Worm (Caenorhabditis elegans) whole organism, mixed stage, embryonic: Measurements from ENCODE around the gene mdt-22.

Experiments used
- M03D4.4 ChIP-seq: sonication (generic microtip); optimal IDR thresholded peaks from 2 replicates; lab custom pipeline; 2017; ENCODE audit warnings: mild to moderate bottlenecking, missing genetic modification characterization, missing compliant biosample characterization
- bed-3 ChIP-seq: fragments of 200-800 bp; sonication (Bioruptor generic); optimal IDR thresholded peaks from 3 replicates; lab custom pipeline; 2018; ENCODE audit warnings: mild to moderate bottlenecking, missing genetic modification characterization, moderate library complexity, missing compliant biosample characterization
- blmp-1 ChIP-seq: fragments of 150-350 bp; optimal IDR thresholded peaks from 2 replicates; lab custom pipeline; 2014; ENCODE audit warnings: missing biosample characterization, missing genetic modification characterization
- ceh-39 ChIP-seq: fragments of 150-350 bp; optimal IDR thresholded peaks from 2 replicates; lab custom pipeline; 2014; ENCODE audit warnings: missing biosample characterization, missing genetic modification characterization
- ceh-43 ChIP-seq: fragments of 200-800 bp; sonication (Bioruptor generic); optimal IDR thresholded peaks from 2 replicates; lab custom pipeline; 2018; ENCODE audit warnings: mild to moderate bottlenecking, missing genetic modification characterization, moderate library complexity, missing compliant biosample characterization
- ceh-83 ChIP-seq: fragments of 200-800 bp; sonication (Bioruptor generic); optimal IDR thresholded peaks from 2 replicates; lab custom pipeline; 2018; ENCODE audit warnings: mild to moderate bottlenecking, missing genetic modification characterization, missing compliant biosample characterization
- ces-1 ChIP-seq: fragments of 150-350 bp; optimal IDR thresholded peaks from 2 replicates; lab custom pipeline; 2014; ENCODE audit warnings: missing biosample characterization, missing genetic modification reagents, missing genetic modification characterization
- cnd-1 ChIP-seq: fragments of 200-800 bp; sonication (Bioruptor generic); optimal IDR thresholded peaks from 2 replicates; lab custom pipeline; 2018; ENCODE audit warnings: mild to moderate bottlenecking, missing genetic modification characterization, missing compliant biosample characterization
- elt-3 ChIP-seq: fragments of 150-350 bp; optimal IDR thresholded peaks from 2 replicates; lab custom pipeline; 2014; ENCODE audit warnings: missing biosample characterization, missing genetic modification characterization
- flh-1 ChIP-seq: fragments of 200-800 bp; sonication (Bioruptor generic); optimal IDR thresholded peaks from 2 replicates; lab custom pipeline; 2018; ENCODE audit warnings: mild to moderate bottlenecking, missing genetic modification characterization, moderate library complexity, missing compliant biosample characterization
- ham-2 ChIP-seq: fragments of 200-800 bp; sonication (Bioruptor generic); optimal IDR thresholded peaks from 2 replicates; lab custom pipeline; 2018; ENCODE audit warnings: mild to moderate bottlenecking, missing genetic modification characterization, missing compliant biosample characterization
- hlh-1 ChIP-seq: fragments of 150-350 bp; optimal IDR thresholded peaks from 2 replicates; lab custom pipeline; 2014; ENCODE audit warnings: missing biosample characterization, missing genetic modification reagents, missing genetic modification characterization
- lin-13 ChIP-seq: fragments of 150-350 bp; optimal IDR thresholded peaks from 2 replicates; lab custom pipeline; 2014; ENCODE audit warnings: missing biosample characterization, missing genetic modification characterization
- lin-32 ChIP-seq: fragments of 200-800 bp; sonication (Bioruptor generic); optimal IDR thresholded peaks from 2 replicates; lab custom pipeline; 2018; ENCODE audit warnings: mild to moderate bottlenecking, missing genetic modification characterization, missing compliant biosample characterization
- lsy-2 ChIP-seq: fragments of 150-350 bp; optimal IDR thresholded peaks from 2 replicates; lab custom pipeline; 2014; ENCODE audit warnings: missing biosample characterization, missing genetic modification characterization
- mab-5 ChIP-seq: fragments of 150-350 bp; optimal IDR thresholded peaks from 2 replicates; lab custom pipeline; 2014; ENCODE audit warnings: missing biosample characterization, missing genetic modification characterization
- mep-1 ChIP-seq: fragments of 150-350 bp; optimal IDR thresholded peaks from 2 replicates; lab custom pipeline; 2017; ENCODE audit warnings: missing biosample characterization, missing genetic modification reagents, missing genetic modification characterization, inconsistent platforms
- mls-2 ChIP-seq: sonication (generic microtip); optimal IDR thresholded peaks from 2 replicates; lab custom pipeline; 2016; ENCODE audit warnings: mild to moderate bottlenecking, missing genetic modification characterization, moderate library complexity, missing compliant biosample characterization
- nhr-12 ChIP-seq: fragments of 150-350 bp; optimal IDR thresholded peaks from 2 replicates; lab custom pipeline; 2014; ENCODE audit warnings: missing biosample characterization, missing genetic modification characterization
- nhr-2 ChIP-seq: fragments of 150-350 bp; optimal IDR thresholded peaks from 2 replicates; lab custom pipeline; 2014; ENCODE audit warnings: missing biosample characterization, missing genetic modification characterization
- nhr-237 ChIP-seq: fragments of 150-350 bp; optimal IDR thresholded peaks from 2 replicates; lab custom pipeline; 2014; ENCODE audit warnings: missing biosample characterization, missing genetic modification characterization
- pha-4 ChIP-seq: fragments of 150-350 bp; optimal IDR thresholded peaks from 2 replicates; lab custom pipeline; 2018; ENCODE audit warnings: missing biosample characterization, missing genetic modification reagents, missing genetic modification characterization
- sem-2 ChIP-seq: fragments of 200-800 bp; sonication (Bioruptor generic); optimal IDR thresholded peaks from 2 replicates; lab custom pipeline; 2018; ENCODE audit warnings: mild to moderate bottlenecking, missing genetic modification characterization, missing compliant biosample characterization
- snpc-4 ChIP-seq: fragments of 150-350 bp; optimal IDR thresholded peaks from 2 replicates; lab custom pipeline; 2014; ENCODE audit warnings: missing biosample characterization, missing genetic modification characterization
- sptf-1 ChIP-seq: sonication (generic microtip); optimal IDR thresholded peaks from 2 replicates; lab custom pipeline; 2017; ENCODE audit warnings: mild to moderate bottlenecking, missing genetic modification characterization, moderate library complexity, missing compliant biosample characterization
- tbx-8 ChIP-seq: fragments of 200-800 bp; sonication (Bioruptor generic); optimal IDR thresholded peaks from 2 replicates; lab custom pipeline; 2018; ENCODE audit warnings: mild to moderate bottlenecking, missing genetic modification characterization, moderate library complexity, missing compliant biosample characterization
- unc-120 ChIP-seq: sonication (generic microtip); optimal IDR thresholded peaks from 2 replicates; lab custom pipeline; 2017; ENCODE audit warnings: missing genetic modification characterization, missing compliant biosample characterization; ENCODE audit not compliant: poor library complexity, severe bottlenecking
- unc-39 ChIP-seq: fragments of 150-350 bp; optimal IDR thresholded peaks from 2 replicates; lab custom pipeline; 2014; ENCODE audit warnings: missing biosample characterization, missing genetic modification characterization
- zip-8 ChIP-seq: fragments of 150-350 bp; optimal IDR thresholded peaks from 2 replicates; lab custom pipeline; 2014; ENCODE audit warnings: missing biosample characterization, missing genetic modification characterization
- ztf-11 ChIP-seq: fragments of 150-350 bp; optimal IDR thresholded peaks from 2 replicates; lab custom pipeline; 2014; ENCODE audit warnings: missing biosample characterization, missing genetic modification characterization

mdt-22 gene

ce11 chrII:10315252-10315651, 14.2 kb downstream of the mdt-22 start, which contains the start of gene idpp-8:
idpp-8 (plus strand) TSS chrII:10315552.
- TF ChIP-seq hlh-1 (tag; lab: Kevin White, UChicago) (no peak), ham-2 (GFP tag; lab: Kevin White, UChicago) (no peak), M03D4.4 (tag; lab: Kevin White, UChicago) (no peak), nhr-237 (tag; lab: Kevin White, UChicago) (no peak), mls-2 (tag; lab: Kevin White, UChicago) (no peak), flh-1 (GFP tag; lab: Kevin White, UChicago) (no peak), cnd-1 (tag; lab: Kevin White, UChicago) (no peak), ceh-43 (GFP tag; lab: Kevin White, UChicago) (no peak), mab-5 (no peak), sem-2 (GFP tag; lab: Kevin White, UChicago) (no peak), ztf-11 (no peak), snpc-4 (tag; lab: Kevin White, UChicago) (no peak), lin-13 (tag; lab: Kevin White, UChicago) (no peak), elt-3 (no peak), blmp-1 (tag; lab: Kevin White, UChicago) (no peak), nhr-2 (tag; lab: Kevin White, UChicago) (no peak), ceh-83 (GFP tag; lab: Kevin White, UChicago) (no peak), unc-120 (tag; lab: Kevin White, UChicago) (no peak), zip-8 (tag; lab: Kevin White, UChicago) (no peak), ces-1 (GFP tag; lab: Kevin White, UChicago) (no peak)

- TF ChIP-seq hlh-1 (tag; lab: Kevin White, UChicago) (no peak), nhr-12 (tag; lab: Kevin White, UChicago) (no peak), lin-32 (GFP tag; lab: Kevin White, UChicago) (no peak), pha-4 (no peak), unc-39 (tag; lab: Kevin White, UChicago) (no peak), sptf-1 (tag; lab: Kevin White, UChicago) (no peak), lin-13 (tag; lab: Kevin White, UChicago) (no peak), mls-2 (tag; lab: Kevin White, UChicago) (no peak), mep-1 (tag; lab: Kevin White, UChicago) (no peak), mab-5 (no peak), ham-2 (GFP tag; lab: Kevin White, UChicago) (no peak), unc-120 (tag; lab: Kevin White, UChicago) (no peak)
- TF ChIP-seq, all 35 proteins: peak for 0
Measured at ce11 chrII:10316119-10316518, 15.1 kb downstream of the mdt-22 start, which contains the start of gene gcy-5. gcy-5 (minus strand) TSS chrII:10316219.

- no peak for TF ChIP-seq pha-4
- TF ChIP-seq nhr-2 (tag; lab: Kevin White, UChicago) = no peak
- TF ChIP-seq tbx-8 (GFP tag; lab: Kevin White, UChicago) = no peak
- TF ChIP-seq snpc-4 (tag; lab: Kevin White, UChicago) = no peak
- TF ChIP-seq sptf-1 (tag; lab: Kevin White, UChicago) = no peak
- TF ChIP-seq bed-3 (GFP tag; lab: Kevin White, UChicago) = no peak
- no peak for TF ChIP-seq cnd-1 (tag; lab: Kevin White, UChicago)
- no peak for TF ChIP-seq ceh-39 (tag; lab: Kevin White, UChicago)
- TF ChIP-seq nhr-237 (tag; lab: Kevin White, UChicago) = no peak
- TF ChIP-seq sem-2 (GFP tag; lab: Kevin White, UChicago) = no peak
- TF ChIP-seq lsy-2 (tag; lab: Kevin White, UChicago) = no peak
- no peak for TF ChIP-seq blmp-1 (tag; lab: Kevin White, UChicago)
- TF ChIP-seq lin-32 (GFP tag; lab: Kevin White, UChicago) = no peak
- TF ChIP-seq hlh-1 (tag; lab: Kevin White, UChicago) = no peak
- TF ChIP-seq, all 35 proteins: peak for 0
Measured at ce11 chrII:10317007-10317406, 16.0 kb downstream of the mdt-22 start, which contains the start of gene M02G9.4. M02G9.4 (plus strand) TSS chrII:10317307.

ce11 chrII:10321410-10321809, 20.4 kb downstream of the mdt-22 start, which contains the start of gene idpp-4:
idpp-4 (plus strand) TSS chrII:10321460.
- TF ChIP-seq pha-4 (no peak), snpc-4 (tag; lab: Kevin White, UChicago) (no peak), sem-2 (GFP tag; lab: Kevin White, UChicago) (no peak), zip-8 (tag; lab: Kevin White, UChicago) (no peak), ces-1 (GFP tag; lab: Kevin White, UChicago) (no peak), nhr-237 (tag; lab: Kevin White, UChicago) (no peak), ceh-43 (GFP tag; lab: Kevin White, UChicago) (no peak)
- TF ChIP-seq, all 35 proteins: peak for 0
